Worm (Caenorhabditis elegans): ENCODE results near the gene sec-5.

The sec-5 gene

DNA sequence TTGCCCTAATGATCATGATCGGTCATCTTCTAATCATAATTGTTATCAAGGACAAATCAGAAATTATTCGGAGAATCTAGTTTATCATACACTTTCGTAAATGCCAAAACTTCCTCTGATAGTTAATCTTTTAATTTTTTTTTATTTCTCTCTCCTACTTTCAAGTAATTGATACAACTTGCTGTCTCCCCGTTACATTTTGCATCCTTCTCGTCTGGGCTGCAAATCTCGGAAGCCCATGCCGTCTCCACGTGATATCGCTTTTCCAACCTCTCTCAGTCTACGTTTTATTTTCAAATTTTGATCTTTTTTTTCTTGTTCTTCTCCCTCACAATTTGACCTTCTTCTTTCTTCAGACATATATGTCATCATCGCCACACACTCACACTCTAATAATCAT lies 15.9 kb downstream of the sec-5 start, which contains the start of gene rhy-1 (continued):
- TF ChIP-seq mbf-1 (tag; optimal IDR thresholded peaks at IDR 0.05) (no peak), elt-3 (tag; optimal IDR thresholded peaks at IDR 0.05) (no peak), dmd-4 (tag; optimal IDR thresholded peaks at IDR 0.05) (no peak), ceh-82 (tag; optimal IDR thresholded peaks at IDR 0.05) (no peak), alr-1 (tag; optimal IDR thresholded peaks at IDR 0.05) (no peak), ztf-4 (tag; optimal IDR thresholded peaks at IDR 0.05) (no peak)

DNA sequence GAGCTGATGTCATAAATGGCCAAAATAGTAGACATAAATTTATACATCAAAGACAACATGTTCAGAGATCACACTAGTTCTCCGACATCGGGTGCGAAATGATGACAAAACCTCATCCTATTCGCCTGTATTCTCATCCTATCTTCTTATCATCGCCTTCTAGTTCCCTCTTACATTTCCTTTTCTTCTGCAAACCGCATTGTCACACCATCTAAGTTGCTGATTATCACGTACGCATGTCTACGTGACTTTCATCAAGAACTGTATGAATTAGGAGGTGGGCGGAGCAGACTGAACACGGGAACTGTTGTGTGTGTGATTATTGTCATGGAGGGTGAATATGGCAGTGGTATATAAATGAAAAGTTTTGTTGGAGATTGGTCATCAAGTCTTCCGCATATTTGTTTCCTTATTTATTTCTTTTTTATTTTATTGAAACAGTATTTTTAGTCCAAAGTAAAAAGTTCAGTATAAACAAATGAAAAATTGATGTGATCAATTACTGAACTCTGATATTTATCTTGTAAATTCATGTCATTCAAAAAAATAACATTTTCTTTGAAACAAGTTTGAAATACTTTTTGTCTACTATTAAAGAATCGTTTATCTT lies 16.6 kb downstream of the sec-5 start:
- TF ChIP-seq Y55F3AM.14 (GFP tag; optimal IDR thresholded peaks at IDR 0.05) (no peak), mbf-1 (tag; optimal IDR thresholded peaks at IDR 0.05) (no peak), lin-39 (tag; optimal IDR thresholded peaks at IDR 0.05) (no peak), lin-11 (tag; optimal IDR thresholded peaks at IDR 0.05) (no peak), nhr-129 (tag; optimal IDR thresholded peaks at IDR 0.05) (peak; percentile 52), fos-1 (tag; optimal IDR thresholded peaks at IDR 0.05) (peak; percentile 72), gmeb-1 (tag; optimal IDR thresholded peaks at IDR 0.05) (peak; percentile 38), unc-55 (GFP tag; optimal IDR thresholded peaks at IDR 0.05) (no peak), nhr-21 (tag; optimal IDR thresholded peaks at IDR 0.05) (peak; percentile 89), skn-1 (tag; optimal IDR thresholded peaks at IDR 0.05) (peak; percentile 72), nhr-12 (tag; optimal IDR thresholded peaks at IDR 0.05) (no peak), sma-3 (GFP tag; optimal IDR thresholded peaks at IDR 0.05) (peak; percentile 85), ama-1 (optimal IDR thresholded peaks at IDR 0.05) (no peak), sem-4 (tag; optimal IDR thresholded peaks at IDR 0.05) (no peak), crh-2 (tag; optimal IDR thresholded peaks at IDR 0.05) (peak; percentile 4), nhr-25 (tag; optimal IDR thresholded peaks at IDR 0.05) (peak; percentile 26), nhr-6 (tag; optimal IDR thresholded peaks at IDR 0.05) (no peak), mab-5 (tag; optimal IDR thresholded peaks at IDR 0.05) (no peak), elt-3 (tag; optimal IDR thresholded peaks at IDR 0.05) (no peak), unc-62 (GFP tag; optimal IDR thresholded peaks at IDR 0.05) (no peak), blmp-1 (tag; optimal IDR thresholded peaks at IDR 0.05; ENCODE audit: insufficient read depth) (peak; percentile 40), sma-9 (GFP tag; optimal IDR thresholded peaks at IDR 0.05) (peak; percentile 90), sma-9 (tag; optimal IDR thresholded peaks at IDR 0.05) (no peak), ztf-11 (tag; optimal IDR thresholded peaks at IDR 0.05) (no peak)

DNA sequence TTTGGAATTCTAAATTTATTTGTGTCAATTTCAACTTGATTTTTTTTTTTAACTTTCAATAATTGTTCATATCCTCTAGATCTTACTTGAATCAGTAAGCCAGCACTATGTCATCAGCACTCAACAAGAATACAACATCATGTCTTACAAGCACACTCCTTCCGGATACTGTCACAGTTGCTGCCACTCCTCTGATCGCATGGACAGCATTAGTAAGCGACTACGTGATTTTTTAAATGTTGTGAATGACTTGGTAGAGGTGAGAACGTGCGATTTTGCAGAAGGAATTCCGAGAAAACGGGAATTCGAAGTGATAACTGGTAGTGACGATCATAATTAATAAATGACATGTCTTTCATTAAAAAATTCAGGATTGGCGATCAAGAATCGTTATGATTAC lies 18.9 kb downstream of the sec-5 start, which contains the start of gene oac-54:
Gene oac-54, plus strand, starts transcription at position 83 of the 400 bp plus-strand sequence.
- TF ChIP-seq crh-2 (tag; optimal IDR thresholded peaks at IDR 0.05) = no peak
- TF ChIP-seq R02D3.7 (tag; optimal IDR thresholded peaks at IDR 0.05) = no peak
- TF ChIP-seq nhr-23 (tag; optimal IDR thresholded peaks at IDR 0.05) = no peak
- TF ChIP-seq skn-1 (tag; optimal IDR thresholded peaks at IDR 0.05) = no peak
- no peak for TF ChIP-seq nhr-11 (tag; optimal IDR thresholded peaks at IDR 0.05)
- no peak for TF ChIP-seq lsy-2 (tag; optimal IDR thresholded peaks at IDR 0.05)
- TF ChIP-seq ztf-11 (tag; optimal IDR thresholded peaks at IDR 0.05) = no peak
- TF ChIP-seq nhr-21 (tag; optimal IDR thresholded peaks at IDR 0.05) = no peak
- TF ChIP-seq unc-55 (GFP tag; optimal IDR thresholded peaks at IDR 0.05) = no peak
- no peak for TF ChIP-seq ceh-82 (tag; optimal IDR thresholded peaks at IDR 0.05)
- no peak for TF ChIP-seq lin-11 (tag; optimal IDR thresholded peaks at IDR 0.05)
- TF ChIP-seq egl-27 (tag; optimal IDR thresholded peaks at IDR 0.05) = no peak
- no peak for TF ChIP-seq nhr-12 (tag; optimal IDR thresholded peaks at IDR 0.05)
- no peak for TF ChIP-seq ztf-1 (GFP tag; conservative IDR thresholded peaks at IDR 0.05)
- no peak for TF ChIP-seq alr-1 (tag; optimal IDR thresholded peaks at IDR 0.05)
- TF ChIP-seq nhr-6 (tag; optimal IDR thresholded peaks at IDR 0.05) = no peak
- no peak for TF ChIP-seq peb-1 (tag; optimal IDR thresholded peaks at IDR 0.05)

DNA sequence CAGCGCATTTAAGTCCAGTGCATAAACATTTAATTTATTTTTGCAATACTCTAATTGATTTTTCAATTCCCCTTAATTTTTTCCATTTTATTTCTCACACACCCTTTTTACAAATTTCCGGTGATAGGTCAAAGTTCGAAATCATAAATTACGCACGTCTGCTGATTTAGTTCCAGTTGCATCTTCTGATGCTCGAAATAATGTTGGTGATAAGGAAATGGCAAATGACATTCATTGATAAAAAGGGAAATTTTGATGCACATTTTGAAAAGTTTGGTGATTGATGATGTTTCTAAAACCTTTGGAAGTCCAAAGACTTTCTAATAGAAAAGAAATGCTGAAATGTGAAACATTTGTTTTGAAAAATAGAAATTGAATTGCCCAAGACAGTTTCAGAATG lies 19.8 kb downstream of the sec-5 start:
- TF ChIP-seq fos-1 (tag; optimal IDR thresholded peaks at IDR 0.05) = peak; percentile 97
- peak; percentile 70 for TF ChIP-seq nhr-129 (tag; optimal IDR thresholded peaks at IDR 0.05)
- no peak for TF ChIP-seq mbf-1 (tag; optimal IDR thresholded peaks at IDR 0.05)
- TF ChIP-seq crh-2 (tag; optimal IDR thresholded peaks at IDR 0.05) = peak; percentile 56
- no peak for TF ChIP-seq nhr-10 (tag; optimal IDR thresholded peaks at IDR 0.05)
- peak; percentile 77 for TF ChIP-seq sma-9 (GFP tag; optimal IDR thresholded peaks at IDR 0.05)
- no peak for TF ChIP-seq sma-9 (tag; optimal IDR thresholded peaks at IDR 0.05)
- TF ChIP-seq unc-39 (tag; optimal IDR thresholded peaks at IDR 0.05) = no peak
- peak; percentile 1 for TF ChIP-seq gmeb-1 (tag; optimal IDR thresholded peaks at IDR 0.05)

All from whole organism, L2 larva.